Fruit fly (Drosophila melanogaster) whole organism, pupa: ENCODE results near the gene Brr2.

Experiments used
- CG10348 ChIP-seq: fragments of 200-800 bp; sonication (Bioruptor generic); IDR thresholded peaks from 2 replicates; pipeline ENCODE4 v1.3.6; 2022; ENCODE audit warnings: missing biosample characterization, missing genetic modification characterization
- CG12605 ChIP-seq: fragments of 200-800 bp; sonication (Bioruptor generic); IDR thresholded peaks from 2 replicates; pipeline ENCODE4 v1.3.6; 2022; ENCODE audit warnings: missing biosample characterization, missing genetic modification characterization
- CG13204 ChIP-seq: fragments of 200-800 bp; sonication (Bioruptor generic); optimal IDR thresholded peaks from 2 replicates; lab custom pipeline; 2018; ENCODE audit warnings: missing biosample characterization, mild to moderate bottlenecking, missing genetic modification characterization, moderate library complexity
- CG14655 ChIP-seq: fragments of 200-800 bp; sonication (Bioruptor generic); optimal IDR thresholded peaks from 3 replicates; lab custom pipeline; 2017; ENCODE audit warnings: mild to moderate bottlenecking, missing biosample characterization, missing genetic modification reagents, missing genetic modification characterization
- CG15710 ChIP-seq: fragments of 200-800 bp; sonication (Bioruptor generic); optimal IDR thresholded peaks from 2 replicates; lab custom pipeline; 2018; ENCODE audit warnings: missing biosample characterization, mild to moderate bottlenecking, missing genetic modification characterization, moderate library complexity
- CG17806 ChIP-seq: fragments of 200-800 bp; sonication (Bioruptor generic); optimal IDR thresholded peaks from 2 replicates; lab custom pipeline; 2018; ENCODE audit warnings: missing biosample characterization, mild to moderate bottlenecking, missing genetic modification characterization, moderate library complexity
- CG32121 ChIP-seq: fragments of 200-800 bp; sonication (Bioruptor generic); IDR thresholded peaks from 2 replicates; pipeline ENCODE4 v1.3.6; 2022; ENCODE audit warnings: missing biosample characterization, missing genetic modification characterization
- CG34367 ChIP-seq: fragments of 200-800 bp; sonication (Bioruptor generic); optimal IDR thresholded peaks from 2 replicates; lab custom pipeline; 2018; ENCODE audit warnings: missing biosample characterization, mild to moderate bottlenecking, missing genetic modification characterization
- CG4496 ChIP-seq: fragments of 200-800 bp; sonication (Bioruptor generic); IDR thresholded peaks from 3 replicates; pipeline ENCODE4 v1.3.6; 2022; ENCODE audit warnings: missing biosample characterization, missing genetic modification characterization
- CG8159 ChIP-seq: fragments of 200-800 bp; sonication (Bioruptor generic); optimal IDR thresholded peaks from 3 replicates; lab custom pipeline; 2018; ENCODE audit warnings: missing biosample characterization, mild to moderate bottlenecking, missing genetic modification characterization, moderate library complexity
- CG8301 ChIP-seq: fragments of 200-800 bp; sonication (Bioruptor generic); optimal IDR thresholded peaks from 2 replicates; lab custom pipeline; 2018; ENCODE audit warnings: missing biosample characterization, mild to moderate bottlenecking, missing genetic modification characterization
- CG9948 ChIP-seq: fragments of 200-800 bp; sonication (Bioruptor generic); optimal IDR thresholded peaks from 2 replicates; lab custom pipeline; 2018; ENCODE audit warnings: missing biosample characterization, mild to moderate bottlenecking, missing genetic modification characterization, moderate library complexity
- D1 ChIP-seq: fragments of 200-800 bp; sonication (Bioruptor generic); optimal IDR thresholded peaks from 2 replicates; lab custom pipeline; 2018; ENCODE audit warnings: missing biosample characterization, mild to moderate bottlenecking, missing genetic modification characterization, moderate library complexity
- EcR ChIP-seq: fragments of 200-800 bp; sonication (Bioruptor generic); optimal IDR thresholded peaks from 3 replicates; lab custom pipeline; 2019; ENCODE audit warnings: missing biosample characterization, missing genetic modification characterization, mild to moderate bottlenecking, moderate library complexity, missing genetic modification reagents
- Ets98B ChIP-seq: fragments of 200-800 bp; sonication (Bioruptor generic); IDR thresholded peaks from 2 replicates; pipeline ENCODE4 v1.3.6; 2022; ENCODE audit warnings: missing biosample characterization, missing genetic modification characterization
- Pif1A ChIP-seq: fragments of 200-800 bp; sonication (Bioruptor generic); optimal IDR thresholded peaks from 3 replicates; lab custom pipeline; 2016; ENCODE audit warnings: missing biosample characterization, missing genetic modification characterization
- Pif1B ChIP-seq: fragments of 200-800 bp; sonication (Bioruptor generic); optimal IDR thresholded peaks from 3 replicates; lab custom pipeline; 2016; ENCODE audit warnings: missing biosample characterization, missing genetic modification characterization
- Snoo ChIP-seq: fragments of 200-800 bp; sonication (Bioruptor generic); optimal IDR thresholded peaks from 3 replicates; lab custom pipeline; 2017; ENCODE audit warnings: missing biosample characterization, mild to moderate bottlenecking, missing genetic modification characterization, inconsistent platforms
- fd96Ca ChIP-seq: fragments of 200-800 bp; sonication (Bioruptor generic); IDR thresholded peaks from 3 replicates; pipeline ENCODE4 v1.3.6; 2022; ENCODE audit warnings: missing biosample characterization, missing genetic modification characterization
- gl ChIP-seq: fragments of 200-800 bp; sonication (Bioruptor generic); optimal IDR thresholded peaks from 2 replicates; lab custom pipeline; 2018; ENCODE audit warnings: missing biosample characterization, mild to moderate bottlenecking, missing genetic modification characterization
- rn ChIP-seq: fragments of 200-800 bp; sonication (Bioruptor generic); IDR thresholded peaks from 2 replicates; pipeline ENCODE4 v1.3.6; 2022; ENCODE audit warnings: missing biosample characterization, missing genetic modification characterization

Gene Brr2

dm6 chr3L:15979240-15979639, 11.6 kb upstream of the Brr2 start:
- TF ChIP-seq EcR (GFP tag; lab: Kevin White, UChicago) (peak; percentile 46), CG8301 (tag; lab: Kevin White, UChicago) (no peak)

dm6 chr3L:15978224-15978623, 10.6 kb upstream of the Brr2 start, which contains the start of gene CG17028:
TSS of gene CG17028 (plus strand) at chr3L:15978524.
- TF ChIP-seq EcR (GFP tag; lab: Kevin White, UChicago) (no peak), CG34367 (tag; lab: Kevin White, UChicago) (no peak), Ets98B (GFP tag; lab: Robert Waterston, UW) (no peak), fd96Ca (no peak), CG8301 (tag; lab: Kevin White, UChicago) (no peak), CG10348 (GFP tag; lab: Robert Waterston, UW) (no peak), CG14655 (GFP tag; lab: Kevin White, UChicago) (no peak), Snoo (no peak), CG13204 (GFP tag; lab: Kevin White, UChicago) (no peak), Pif1A (no peak), CG8159 (tag; lab: Kevin White, UChicago) (no peak), CG12605 (GFP tag; lab: Robert Waterston, UW) (no peak), CG17806 (tag; lab: Kevin White, UChicago) (no peak), CG32121 (GFP tag; lab: Robert Waterston, UW) (no peak), rn (no peak), gl (tag; lab: Kevin White, UChicago) (no peak)

dm6 chr3L:15977565-15977964, 9.9 kb upstream of the Brr2 start:
- TF ChIP-seq Ets98B (GFP tag; lab: Robert Waterston, UW), result peak; percentile 74
- peak; percentile 72 for TF ChIP-seq CG32121 (GFP tag; lab: Robert Waterston, UW)
- no peak for TF ChIP-seq rn
- TF ChIP-seq CG34367 (tag; lab: Kevin White, UChicago), result no peak
- no peak for TF ChIP-seq D1 (tag; lab: Kevin White, UChicago)
- peak; percentile 47 for TF ChIP-seq Snoo
- TF ChIP-seq CG10348 (GFP tag; lab: Robert Waterston, UW), result no peak
- no peak for TF ChIP-seq CG15710
- peak; percentile 66 for TF ChIP-seq CG12605 (GFP tag; lab: Robert Waterston, UW)
- TF ChIP-seq CG4496 (GFP tag; lab: Robert Waterston, UW), result peak; percentile 76
- TF ChIP-seq CG17806 (tag; lab: Kevin White, UChicago), result peak; percentile 35

dm6 chr3L:15976758-15977157, 9.1 kb upstream of the Brr2 start, which contains the start of gene CG17029:
TSS of gene CG17029 (plus strand) at chr3L:15976870.
- TF ChIP-seq D1 (tag; lab: Kevin White, UChicago) (no peak), CG10348 (GFP tag; lab: Robert Waterston, UW) (no peak), rn (peak; percentile 3; the same call in 1 of the 2 replicates), Pif1A (no peak), CG12605 (GFP tag; lab: Robert Waterston, UW) (peak; percentile 64), CG4496 (GFP tag; lab: Robert Waterston, UW) (no peak), fd96Ca (0 out of 3 replicates have a peak, but pooled peaks have one; percentile 24), Ets98B (GFP tag; lab: Robert Waterston, UW) (peak; percentile 12; the same call in 1 of the 2 replicates), EcR (GFP tag; lab: Kevin White, UChicago) (no peak), CG13204 (GFP tag; lab: Kevin White, UChicago) (no peak)

dm6 chr3L:15975068-15975467, 7.4 kb upstream of the Brr2 start, which contains the start of gene CG17026:
TSS of gene CG17026 (plus strand) at chr3L:15975368.
- TF ChIP-seq EcR (GFP tag; lab: Kevin White, UChicago) (peak; percentile 27), rn (no peak), gl (tag; lab: Kevin White, UChicago) (no peak), D1 (tag; lab: Kevin White, UChicago) (no peak), CG14655 (GFP tag; lab: Kevin White, UChicago) (no peak), Ets98B (GFP tag; lab: Robert Waterston, UW) (no peak), CG10348 (GFP tag; lab: Robert Waterston, UW) (no peak), Snoo (no peak)

- TF ChIP-seq Pif1B (GFP tag; lab: Kevin White, UChicago) (no peak), CG10348 (GFP tag; lab: Robert Waterston, UW) (no peak), CG4496 (GFP tag; lab: Robert Waterston, UW) (no peak), CG13204 (GFP tag; lab: Kevin White, UChicago) (no peak), Pif1A (no peak), CG14655 (GFP tag; lab: Kevin White, UChicago) (no peak), CG34367 (tag; lab: Kevin White, UChicago) (no peak), fd96Ca (no peak), EcR (GFP tag; lab: Kevin White, UChicago) (no peak), CG8301 (tag; lab: Kevin White, UChicago) (no peak), CG9948 (tag; lab: Kevin White, UChicago) (no peak), D1 (tag; lab: Kevin White, UChicago) (no peak), Snoo (no peak), gl (tag; lab: Kevin White, UChicago) (no peak), CG8159 (tag; lab: Kevin White, UChicago) (no peak)
These were observed 6.5 kb upstream of the Brr2 start for dm6 chr3L:15974166-15974565.
